Worm (Caenorhabditis elegans) whole organism, late embryonic: ENCODE data around the gene D2023.1.

ENCODE experiments used
- C38D4.7 ChIP-seq: fragments of 200-800 bp; sonication (Bioruptor generic); optimal IDR thresholded peaks from 2 replicates; lab custom pipeline; 2018; ENCODE audit warnings: mild to moderate bottlenecking, missing genetic modification characterization, moderate library complexity, missing compliant biosample characterization
- F13H6.1 ChIP-seq: sonication (generic microtip); optimal IDR thresholded peaks from 2 replicates; lab custom pipeline; 2016; ENCODE audit warnings: missing genetic modification characterization, missing compliant biosample characterization
- K09A11.1 ChIP-seq: sonication (generic microtip); optimal IDR thresholded peaks from 2 replicates; lab custom pipeline; 2017; ENCODE audit warnings: antibody characterized with exemption, mild to moderate bottlenecking, missing genetic modification characterization, missing compliant biosample characterization; ENCODE audit not compliant: insufficient read depth
- Y22D7AL.16 ChIP-seq: sonication (generic microtip); optimal IDR thresholded peaks from 2 replicates; lab custom pipeline; 2016; ENCODE audit warnings: missing genetic modification characterization, missing compliant biosample characterization
- ahr-1 ChIP-seq: sonication (generic microtip); optimal IDR thresholded peaks from 2 replicates; lab custom pipeline; 2016; ENCODE audit warnings: missing genetic modification characterization, missing compliant biosample characterization
- ama-1 ChIP-seq: fragments of 150-350 bp; optimal IDR thresholded peaks from 2 replicates; lab custom pipeline; 2014
- ceh-14 ChIP-seq: sonication (generic microtip); optimal IDR thresholded peaks from 2 replicates; lab custom pipeline; 2016; ENCODE audit warnings: missing genotype, missing genetic modification characterization, missing compliant biosample characterization
- ceh-2 ChIP-seq: sonication (generic microtip); optimal IDR thresholded peaks from 2 replicates; lab custom pipeline; 2016; ENCODE audit warnings: missing genotype, missing genetic modification characterization, missing compliant biosample characterization
- ceh-30 ChIP-seq: fragments of 150-350 bp; optimal IDR thresholded peaks from 2 replicates; lab custom pipeline; 2014; ENCODE audit warnings: missing biosample characterization, missing genetic modification characterization
- ceh-34 ChIP-seq: sonication (generic microtip); optimal IDR thresholded peaks from 2 replicates; lab custom pipeline; 2016; ENCODE audit warnings: mild to moderate bottlenecking, missing genetic modification characterization, missing compliant biosample characterization
- ceh-45 ChIP-seq: fragments of 200-800 bp; sonication (Bioruptor generic); IDR thresholded peaks from 2 replicates; pipeline ENCODE4 v1.3.6; 2022; ENCODE audit warnings: missing genetic modification reagents, missing genetic modification characterization, missing compliant biosample characterization
- che-1 ChIP-seq: sonication (generic microtip); optimal IDR thresholded peaks from 2 replicates; lab custom pipeline; 2016; ENCODE audit warnings: mild to moderate bottlenecking, missing genetic modification characterization, missing compliant biosample characterization
- dve-1 ChIP-seq: sonication (generic microtip); optimal IDR thresholded peaks from 2 replicates; lab custom pipeline; 2017; ENCODE audit warnings: antibody characterized with exemption, mild to moderate bottlenecking, missing genetic modification characterization, missing compliant biosample characterization
- elt-2 ChIP-seq: sonication (generic microtip); optimal IDR thresholded peaks from 2 replicates; lab custom pipeline; 2016; ENCODE audit warnings: missing genetic modification reagents, missing genetic modification characterization, missing compliant biosample characterization
- elt-4 ChIP-seq: sonication (generic microtip); optimal IDR thresholded peaks from 2 replicates; lab custom pipeline; 2016; ENCODE audit warnings: missing genetic modification characterization, missing compliant biosample characterization
- ets-4 ChIP-seq: sonication (generic microtip); optimal IDR thresholded peaks from 2 replicates; lab custom pipeline; 2016; ENCODE audit warnings: missing genetic modification characterization, missing compliant biosample characterization
- fax-1 ChIP-seq: sonication (generic microtip); optimal IDR thresholded peaks from 2 replicates; lab custom pipeline; 2016; ENCODE audit warnings: missing genotype, missing genetic modification characterization, missing compliant biosample characterization
- fkh-6 ChIP-seq: sonication (generic microtip); optimal IDR thresholded peaks from 2 replicates; lab custom pipeline; 2016; ENCODE audit warnings: missing genetic modification characterization, missing compliant biosample characterization
- gmeb-2 ChIP-seq: sonication (generic microtip); optimal IDR thresholded peaks from 2 replicates; lab custom pipeline; 2016; ENCODE audit warnings: missing genetic modification characterization, inconsistent platforms, missing compliant biosample characterization
- hlh-30 ChIP-seq: sonication (generic microtip); optimal IDR thresholded peaks from 2 replicates; lab custom pipeline; 2017; ENCODE audit warnings: antibody characterized with exemption, missing genetic modification characterization, missing compliant biosample characterization; ENCODE audit not compliant: insufficient read depth
- hlh-6 ChIP-seq: sonication (generic microtip); optimal IDR thresholded peaks from 2 replicates; lab custom pipeline; 2016; ENCODE audit warnings: missing genotype, missing genetic modification characterization, missing compliant biosample characterization
- hlh-8 ChIP-seq: sonication (generic microtip); optimal IDR thresholded peaks from 2 replicates; lab custom pipeline; 2016; ENCODE audit warnings: missing genotype, missing genetic modification characterization, missing compliant biosample characterization
- lim-6 ChIP-seq: sonication (generic microtip); optimal IDR thresholded peaks from 2 replicates; lab custom pipeline; 2016; ENCODE audit warnings: missing genetic modification characterization, missing compliant biosample characterization
- mec-3 ChIP-seq: sonication (generic microtip); optimal IDR thresholded peaks from 2 replicates; lab custom pipeline; 2016; ENCODE audit warnings: borderline replicate concordance, missing genetic modification characterization, missing compliant biosample characterization
- nfya-1 ChIP-seq: sonication (generic microtip); optimal IDR thresholded peaks from 2 replicates; lab custom pipeline; 2017; ENCODE audit warnings: missing genetic modification characterization, mild to moderate bottlenecking, missing compliant biosample characterization, antibody characterized with exemption, moderate library complexity
- nhr-11 ChIP-seq: fragments of 150-350 bp; optimal IDR thresholded peaks from 2 replicates; lab custom pipeline; 2014; ENCODE audit warnings: missing biosample characterization, missing genetic modification characterization
- nhr-232 ChIP-seq: sonication (generic microtip); optimal IDR thresholded peaks from 2 replicates; lab custom pipeline; 2016; ENCODE audit warnings: missing genetic modification characterization, missing compliant biosample characterization
- npax-4 ChIP-seq: sonication (generic microtip); optimal IDR thresholded peaks from 2 replicates; lab custom pipeline; 2016; ENCODE audit warnings: missing genetic modification characterization, missing compliant biosample characterization
- pax-1 ChIP-seq: fragments of 150-350 bp; optimal IDR thresholded peaks from 2 replicates; lab custom pipeline; 2014; ENCODE audit warnings: missing biosample characterization, missing genetic modification characterization
- pqm-1 ChIP-seq: sonication (generic microtip); optimal IDR thresholded peaks from 2 replicates; lab custom pipeline; 2016; ENCODE audit warnings: missing genetic modification characterization, missing compliant biosample characterization
- sdc-2 ChIP-seq: sonication (generic microtip); optimal IDR thresholded peaks from 2 replicates; lab custom pipeline; 2016; ENCODE audit warnings: missing genotype, missing genetic modification characterization, missing compliant biosample characterization
- sox-2 ChIP-seq: fragments of 200-800 bp; sonication (Bioruptor generic); IDR thresholded peaks from 2 replicates; pipeline ENCODE4 v1.3.6; 2022; ENCODE audit warnings: missing genetic modification reagents, missing genetic modification characterization, missing compliant biosample characterization
- sox-4 ChIP-seq: sonication (generic microtip); optimal IDR thresholded peaks from 2 replicates; lab custom pipeline; 2017; ENCODE audit warnings: mild to moderate bottlenecking, missing genetic modification characterization, inconsistent platforms, missing compliant biosample characterization
- tbx-2 ChIP-seq: sonication (generic microtip); optimal IDR thresholded peaks from 2 replicates; lab custom pipeline; 2016; ENCODE audit warnings: missing genetic modification characterization, missing compliant biosample characterization
- tbx-7 ChIP-seq: sonication (generic microtip); optimal IDR thresholded peaks from 2 replicates; lab custom pipeline; 2016; ENCODE audit warnings: missing genotype, missing genetic modification characterization, missing compliant biosample characterization
- unc-42 ChIP-seq: sonication (generic microtip); optimal IDR thresholded peaks from 2 replicates; lab custom pipeline; 2016; ENCODE audit warnings: missing genotype, missing genetic modification characterization, missing compliant biosample characterization
- unc-55 ChIP-seq: sonication (generic microtip); optimal IDR thresholded peaks from 2 replicates; lab custom pipeline; 2017; ENCODE audit warnings: missing biosample characterization, missing genetic modification reagents, missing genetic modification characterization
- zip-5 ChIP-seq: sonication (generic microtip); optimal IDR thresholded peaks from 2 replicates; lab custom pipeline; 2016; ENCODE audit warnings: missing genetic modification characterization, missing compliant biosample characterization

D2023.1 gene

ce11 chrV:11794172-11794571, 4.8 kb downstream of the D2023.1 start:
- TF ChIP-seq hlh-8 (tag; lab: Kevin White, UChicago) = no peak
- no peak for TF ChIP-seq lim-6 (tag; lab: Kevin White, UChicago)
- TF ChIP-seq nhr-11 (tag; lab: Kevin White, UChicago) = no peak
- no peak for TF ChIP-seq elt-4 (tag; lab: Kevin White, UChicago)
- no peak for TF ChIP-seq ama-1
- no peak for TF ChIP-seq tbx-7 (tag; lab: Kevin White, UChicago)
- no peak for TF ChIP-seq ets-4 (tag; lab: Kevin White, UChicago)
- no peak for TF ChIP-seq K09A11.1 (tag; lab: Kevin White, UChicago)
- no peak for TF ChIP-seq dve-1 (tag; lab: Kevin White, UChicago)
- TF ChIP-seq ceh-14 = no peak
- no peak for TF ChIP-seq fkh-6 (tag; lab: Kevin White, UChicago)
- TF ChIP-seq hlh-6 (tag; lab: Kevin White, UChicago) = no peak

DNA sequence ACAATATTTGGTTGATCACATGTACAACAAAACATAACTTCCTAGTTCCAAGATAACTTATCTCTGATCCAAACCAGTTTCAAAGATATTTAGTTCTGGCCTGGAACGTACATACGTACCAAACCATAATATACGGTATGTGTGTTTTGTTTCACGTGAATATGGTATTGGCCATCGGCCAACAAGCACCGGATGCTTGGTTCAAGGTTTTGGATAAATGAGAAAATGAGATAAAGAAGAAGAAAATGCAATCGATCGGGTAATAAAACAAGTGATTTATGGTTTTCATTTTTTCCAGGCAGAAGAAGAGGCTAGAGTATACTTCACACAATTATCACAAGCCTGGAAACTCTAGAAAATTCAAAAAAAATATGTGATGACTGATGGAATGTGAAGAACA, 6.0 kb downstream of the D2023.1 start:
- TF ChIP-seq pax-1 (tag; lab: Kevin White, UChicago) = no peak
- no peak for TF ChIP-seq F13H6.1 (tag; lab: Kevin White, UChicago)
- TF ChIP-seq che-1 = no peak
- no peak for TF ChIP-seq tbx-7 (tag; lab: Kevin White, UChicago)
- no peak for TF ChIP-seq elt-2 (tag; lab: Kevin White, UChicago)
- no peak for TF ChIP-seq nfya-1 (tag; lab: Kevin White, UChicago)
- TF ChIP-seq pqm-1 (tag; lab: Kevin White, UChicago) = no peak
- no peak for TF ChIP-seq C38D4.7 (GFP tag; lab: Kevin White, UChicago)
- TF ChIP-seq npax-4 (tag; lab: Kevin White, UChicago) = no peak
- TF ChIP-seq dve-1 (tag; lab: Kevin White, UChicago) = no peak

DNA sequence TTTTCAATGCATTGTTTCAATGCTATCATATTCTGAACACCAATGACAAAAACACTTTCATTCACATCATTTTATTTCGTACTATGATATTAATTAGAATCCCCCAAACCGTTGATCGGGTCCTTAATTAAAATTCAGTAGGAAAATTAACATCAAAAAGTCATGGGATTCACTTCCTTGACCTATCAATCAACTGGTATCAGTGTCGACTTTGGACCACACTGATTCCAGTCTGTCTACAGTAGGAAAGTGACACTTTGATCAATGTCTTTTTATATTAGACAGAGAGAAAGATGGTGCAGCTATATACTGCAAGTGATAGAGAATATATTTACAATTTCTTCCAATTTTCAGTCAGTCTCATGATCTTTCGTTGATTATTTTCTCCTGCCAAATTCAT, 7.0 kb downstream of the D2023.1 start:
- TF ChIP-seq nhr-11 (tag; lab: Kevin White, UChicago) (no peak), hlh-30 (tag; lab: Kevin White, UChicago) (no peak), sox-4 (tag; lab: Kevin White, UChicago) (no peak), mec-3 (tag; lab: Kevin White, UChicago) (no peak), ceh-34 (tag; lab: Kevin White, UChicago) (no peak), sox-2 (GFP tag; lab: Robert Waterston, UW) (no peak)

DNA sequence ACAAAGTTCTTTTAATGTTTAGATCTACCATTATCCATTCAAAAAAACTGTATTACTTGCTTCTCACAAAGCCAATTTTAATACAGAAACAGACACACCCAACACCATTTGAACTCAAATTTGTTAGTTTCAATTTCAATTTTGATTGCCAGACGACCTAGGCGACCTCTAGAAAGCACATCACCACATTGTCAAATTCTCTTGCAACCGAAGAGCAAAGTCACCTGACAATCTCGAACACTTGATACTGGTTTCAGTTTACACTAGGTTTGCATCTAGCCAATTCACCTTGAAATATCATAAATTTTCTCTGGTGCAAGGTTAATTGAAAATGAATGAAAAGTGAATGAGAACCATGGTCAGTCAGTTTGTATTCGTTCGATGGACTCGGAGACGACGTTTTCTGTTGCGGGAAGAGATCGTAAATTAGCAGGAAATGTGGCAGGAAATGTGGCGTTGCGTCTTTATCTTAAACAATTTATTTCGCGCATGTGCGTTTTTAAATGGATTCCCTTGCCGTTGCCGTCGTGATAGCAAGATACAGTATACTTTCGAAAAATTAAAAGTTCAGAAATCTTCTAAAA, 8.0 kb downstream of the D2023.1 start:
- TF ChIP-seq hlh-30 (tag; lab: Kevin White, UChicago) = no peak
- no peak for TF ChIP-seq ahr-1 (tag; lab: Kevin White, UChicago)
- no peak for TF ChIP-seq K09A11.1 (tag; lab: Kevin White, UChicago)
- no peak for TF ChIP-seq elt-2 (tag; lab: Kevin White, UChicago)
- no peak for TF ChIP-seq che-1
- TF ChIP-seq elt-4 (tag; lab: Kevin White, UChicago) = no peak

- TF ChIP-seq Y22D7AL.16 (tag; lab: Kevin White, UChicago) (no peak), zip-5 (tag; lab: Kevin White, UChicago) (no peak), ceh-30 (tag; lab: Kevin White, UChicago) (no peak), nhr-232 (no peak), ahr-1 (tag; lab: Kevin White, UChicago) (no peak), sdc-2 (tag; lab: Kevin White, UChicago) (no peak), tbx-2 (tag; lab: Kevin White, UChicago) (no peak), elt-4 (tag; lab: Kevin White, UChicago) (no peak), ceh-45 (GFP tag; lab: Robert Waterston, UW) (no peak), fax-1 (tag; lab: Kevin White, UChicago) (no peak), pax-1 (tag; lab: Kevin White, UChicago) (no peak), fkh-6 (tag; lab: Kevin White, UChicago) (no peak), C38D4.7 (GFP tag; lab: Kevin White, UChicago) (no peak), unc-42 (tag; lab: Kevin White, UChicago) (no peak), gmeb-2 (tag; lab: Kevin White, UChicago) (no peak), npax-4 (tag; lab: Kevin White, UChicago) (no peak), unc-55 (GFP tag; lab: Kevin White, UChicago) (no peak), ceh-2 (tag; lab: Kevin White, UChicago) (no peak)
These were observed 9.0 kb downstream of the D2023.1 start for ce11 chrV:11798320-11798719.
